Fruit fly (Drosophila melanogaster) whole organism, prepupa: ENCODE data around the gene Tlk.
A peak's percentile ranks its signal among the peaks of the same experiment; 100 is the strongest.

Experiments
- pdm3 ChIP-seq: fragments of 200-800 bp; sonication (Bioruptor generic); optimal IDR thresholded peaks from 3 replicates; lab custom pipeline; 2016; ENCODE audit warnings: missing biosample characterization, missing genetic modification characterization
- salr ChIP-seq, 2 experiments: fragments of 200-800 bp; sonication (Bioruptor generic); optimal IDR thresholded peaks; 3 replicates each; lab custom pipeline; 2016 to 2018; ENCODE audit warnings: missing biosample characterization in 2 of 2, missing genetic modification characterization in 2 of 2, mild to moderate bottlenecking in 1 of 2

DNA sequence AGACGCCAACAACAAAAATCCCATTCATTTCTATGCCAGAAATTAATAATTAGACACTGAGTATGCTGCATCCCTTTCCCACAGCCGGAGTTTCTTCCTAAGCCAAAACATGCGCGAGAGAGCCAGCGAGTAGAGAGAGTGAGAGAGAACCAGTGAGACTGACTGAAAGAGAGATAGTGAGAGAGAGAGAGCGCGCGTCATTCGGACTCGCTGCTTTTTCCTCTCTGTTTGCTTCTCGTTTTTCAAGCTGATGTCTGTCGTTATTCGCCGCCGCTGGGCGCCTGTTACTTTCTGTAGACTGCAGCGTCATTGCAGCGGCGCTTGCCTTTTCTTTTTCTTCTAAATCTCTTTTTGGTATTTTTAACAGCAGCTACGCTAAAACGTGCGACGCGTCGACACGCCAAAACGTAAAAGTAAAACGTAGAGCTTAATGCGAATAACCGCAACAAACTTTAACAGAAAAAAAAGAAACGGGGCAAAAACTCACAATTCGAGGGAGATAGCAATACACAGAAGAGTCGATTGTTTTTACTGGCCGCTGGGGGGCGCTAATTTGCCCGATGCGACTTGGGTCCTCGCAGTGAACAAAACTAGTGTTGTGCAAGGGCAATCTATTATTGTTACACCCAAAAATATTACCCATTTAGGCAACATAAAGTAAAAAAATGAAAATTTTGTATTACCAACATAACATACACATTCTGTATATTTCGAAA, 21.1 kb downstream of the Tlk start:
- peak; percentile 30 for TF ChIP-seq pdm3
- peak in 1 of 2 experiments; percentile 55 for TF ChIP-seq salr (GFP tag; optimal IDR thresholded peaks at IDR 0.05; lab: Kevin White, UChicago)
